Worm (Caenorhabditis elegans) whole organism, L2 larva: ENCODE results near the gene F09E5.8.

Source experiments
- ama-1 ChIP-seq: fragments of 150-350 bp; optimal IDR thresholded peaks from 2 replicates; lab custom pipeline; 2018; ENCODE audit warnings: inconsistent platforms
- gmeb-1 ChIP-seq: fragments of 150-350 bp; optimal IDR thresholded peaks from 2 replicates; lab custom pipeline; 2014; ENCODE audit warnings: missing biosample characterization, missing genetic modification characterization
- lin-39 ChIP-seq: fragments of 150-350 bp; optimal IDR thresholded peaks from 2 replicates; lab custom pipeline; 2014; ENCODE audit warnings: missing biosample characterization, missing genetic modification reagents, missing genetic modification characterization
- nhr-21 ChIP-seq: fragments of 150-350 bp; optimal IDR thresholded peaks from 2 replicates; lab custom pipeline; 2014; ENCODE audit warnings: missing biosample characterization, missing genetic modification characterization
- nhr-77 ChIP-seq: fragments of 150-350 bp; optimal IDR thresholded peaks from 2 replicates; lab custom pipeline; 2014; ENCODE audit warnings: missing biosample characterization, missing genetic modification characterization
- snpc-4 ChIP-seq: fragments of 150-350 bp; optimal IDR thresholded peaks from 2 replicates; lab custom pipeline; 2014; ENCODE audit warnings: missing biosample characterization, missing genetic modification characterization

DNA sequence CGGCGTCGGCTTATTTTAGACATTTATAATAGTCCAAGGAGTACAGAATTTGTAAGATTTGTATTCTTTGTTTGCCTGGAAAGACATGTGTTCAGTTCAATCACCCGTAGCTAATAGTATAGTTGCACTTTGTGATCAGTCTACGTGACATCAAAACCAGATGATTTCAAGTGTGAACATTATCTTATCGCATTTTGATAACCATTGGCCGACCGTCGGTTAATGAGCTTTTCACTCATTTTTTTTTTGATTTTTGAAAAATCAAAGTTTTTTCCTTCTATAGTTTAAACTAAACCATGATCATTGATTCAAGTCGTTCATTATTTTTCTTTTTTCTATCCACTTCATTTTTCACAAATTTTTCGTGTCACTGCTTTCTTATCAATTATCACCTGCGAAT lies 43.3 kb upstream of the F09E5.8 start:
- TF ChIP-seq ama-1 (lab: Kevin White, UChicago) (no peak), nhr-77 (no peak), nhr-21 (tag; lab: Kevin White, UChicago) (no peak), snpc-4 (no peak), lin-39 (tag; lab: Kevin White, UChicago) (no peak), gmeb-1 (no peak)
